Worm (Caenorhabditis elegans) whole organism, late embryonic: ENCODE results near the gene col-84.
A peak's percentile ranks its signal among the peaks of the same experiment; 100 is the strongest.

Experiments used
- C08G9.2 ChIP-seq: sonication (generic microtip); optimal IDR thresholded peaks from 2 replicates; lab custom pipeline; 2016; ENCODE audit warnings: mild to moderate bottlenecking, missing genetic modification characterization, moderate library complexity, missing compliant biosample characterization
- F13H6.1 ChIP-seq: sonication (generic microtip); optimal IDR thresholded peaks from 2 replicates; lab custom pipeline; 2016; ENCODE audit warnings: missing genetic modification characterization, missing compliant biosample characterization
- K09A11.1 ChIP-seq: sonication (generic microtip); optimal IDR thresholded peaks from 2 replicates; lab custom pipeline; 2017; ENCODE audit warnings: antibody characterized with exemption, mild to moderate bottlenecking, missing genetic modification characterization, missing compliant biosample characterization; ENCODE audit not compliant: insufficient read depth
- ama-1 ChIP-seq: fragments of 150-350 bp; optimal IDR thresholded peaks from 2 replicates; lab custom pipeline; 2014
- ceh-19 ChIP-seq: fragments of 200-800 bp; sonication (Bioruptor generic); optimal IDR thresholded peaks from 2 replicates; lab custom pipeline; 2018; ENCODE audit warnings: mild to moderate bottlenecking, missing genetic modification characterization, missing compliant biosample characterization
- ceh-22 ChIP-seq: sonication (generic microtip); optimal IDR thresholded peaks from 2 replicates; lab custom pipeline; 2017; ENCODE audit warnings: missing biosample characterization, missing genetic modification characterization
- ceh-24 ChIP-seq: sonication (generic microtip); optimal IDR thresholded peaks from 2 replicates; lab custom pipeline; 2016; ENCODE audit warnings: mild to moderate bottlenecking, missing genetic modification characterization, missing compliant biosample characterization
- ceh-34 ChIP-seq: sonication (generic microtip); optimal IDR thresholded peaks from 2 replicates; lab custom pipeline; 2016; ENCODE audit warnings: mild to moderate bottlenecking, missing genetic modification characterization, missing compliant biosample characterization
- ceh-45 ChIP-seq: fragments of 200-800 bp; sonication (Bioruptor generic); IDR thresholded peaks from 2 replicates; pipeline ENCODE4 v1.3.6; 2022; ENCODE audit warnings: missing genetic modification reagents, missing genetic modification characterization, missing compliant biosample characterization
- ceh-48 ChIP-seq: sonication (generic microtip); optimal IDR thresholded peaks from 2 replicates; lab custom pipeline; 2016; ENCODE audit warnings: missing genetic modification characterization, inconsistent platforms, missing compliant biosample characterization
- ceh-9 ChIP-seq: sonication (generic microtip); optimal IDR thresholded peaks from 2 replicates; lab custom pipeline; 2016; ENCODE audit warnings: mild to moderate bottlenecking, missing genetic modification characterization, inconsistent platforms, missing compliant biosample characterization
- che-1 ChIP-seq: sonication (generic microtip); optimal IDR thresholded peaks from 2 replicates; lab custom pipeline; 2016; ENCODE audit warnings: mild to moderate bottlenecking, missing genetic modification characterization, missing compliant biosample characterization
- dmd-4 ChIP-seq: sonication (generic microtip); optimal IDR thresholded peaks from 2 replicates; lab custom pipeline; 2016; ENCODE audit warnings: borderline replicate concordance, missing genetic modification characterization, missing compliant biosample characterization
- elt-4 ChIP-seq: sonication (generic microtip); optimal IDR thresholded peaks from 2 replicates; lab custom pipeline; 2016; ENCODE audit warnings: missing genetic modification characterization, missing compliant biosample characterization
- ets-4 ChIP-seq: sonication (generic microtip); optimal IDR thresholded peaks from 2 replicates; lab custom pipeline; 2016; ENCODE audit warnings: missing genetic modification characterization, missing compliant biosample characterization
- fax-1 ChIP-seq: sonication (generic microtip); optimal IDR thresholded peaks from 2 replicates; lab custom pipeline; 2016; ENCODE audit warnings: missing genotype, missing genetic modification characterization, missing compliant biosample characterization
- fkh-6 ChIP-seq: sonication (generic microtip); optimal IDR thresholded peaks from 2 replicates; lab custom pipeline; 2016; ENCODE audit warnings: missing genetic modification characterization, missing compliant biosample characterization
- hlh-8 ChIP-seq: sonication (generic microtip); optimal IDR thresholded peaks from 2 replicates; lab custom pipeline; 2016; ENCODE audit warnings: missing genotype, missing genetic modification characterization, missing compliant biosample characterization
- madf-2 ChIP-seq: sonication (generic microtip); optimal IDR thresholded peaks from 2 replicates; lab custom pipeline; 2017; ENCODE audit warnings: missing genetic modification characterization, missing compliant biosample characterization
- nfya-1 ChIP-seq: sonication (generic microtip); optimal IDR thresholded peaks from 2 replicates; lab custom pipeline; 2017; ENCODE audit warnings: missing genetic modification characterization, mild to moderate bottlenecking, missing compliant biosample characterization, antibody characterized with exemption, moderate library complexity
- nhr-11 ChIP-seq: fragments of 150-350 bp; optimal IDR thresholded peaks from 2 replicates; lab custom pipeline; 2014; ENCODE audit warnings: missing biosample characterization, missing genetic modification characterization
- pag-3 ChIP-seq: sonication (generic microtip); optimal IDR thresholded peaks from 2 replicates; lab custom pipeline; 2016; ENCODE audit warnings: missing compliant biosample characterization, missing genetic modification characterization, borderline replicate concordance
- pax-1 ChIP-seq: fragments of 150-350 bp; optimal IDR thresholded peaks from 2 replicates; lab custom pipeline; 2014; ENCODE audit warnings: missing biosample characterization, missing genetic modification characterization
- pha-2 ChIP-seq: sonication (generic microtip); optimal IDR thresholded peaks from 2 replicates; lab custom pipeline; 2017; ENCODE audit warnings: mild to moderate bottlenecking, missing genetic modification characterization, missing compliant biosample characterization
- pros-1 ChIP-seq: fragments of 150-350 bp; optimal IDR thresholded peaks from 2 replicates; lab custom pipeline; 2014; ENCODE audit warnings: missing biosample characterization, missing genetic modification reagents, missing genetic modification characterization
- rnt-1 ChIP-seq: sonication (generic microtip); optimal IDR thresholded peaks from 2 replicates; lab custom pipeline; 2016; ENCODE audit warnings: missing genetic modification characterization, missing compliant biosample characterization
- sox-2 ChIP-seq: fragments of 200-800 bp; sonication (Bioruptor generic); IDR thresholded peaks from 2 replicates; pipeline ENCODE4 v1.3.6; 2022; ENCODE audit warnings: missing genetic modification reagents, missing genetic modification characterization, missing compliant biosample characterization
- tbx-7 ChIP-seq: sonication (generic microtip); optimal IDR thresholded peaks from 2 replicates; lab custom pipeline; 2016; ENCODE audit warnings: missing genotype, missing genetic modification characterization, missing compliant biosample characterization
- ttx-3 ChIP-seq: sonication (generic microtip); optimal IDR thresholded peaks from 2 replicates; lab custom pipeline; 2016; ENCODE audit warnings: missing genetic modification reagents, missing genetic modification characterization, missing compliant biosample characterization
- unc-3 ChIP-seq, 2 experiments: fragments of 200-800 bp in 1 of 2; sonication (Bioruptor generic) in 1 of 2; sonication (generic microtip) in 1 of 2; conservative IDR thresholded peaks in 1 of 2; optimal IDR thresholded peaks in 1 of 2; 2 replicates each; pipeline versions ENCODE4 v1.3.6 to Lab custom; 2016 to 2022; ENCODE audit warnings: missing compliant biosample characterization in 2 of 2, missing genetic modification characterization in 2 of 2, missing genetic modification reagents in 1 of 2
- unc-42 ChIP-seq: sonication (generic microtip); optimal IDR thresholded peaks from 2 replicates; lab custom pipeline; 2016; ENCODE audit warnings: missing genotype, missing genetic modification characterization, missing compliant biosample characterization
- unc-86 ChIP-seq: sonication (generic microtip); optimal IDR thresholded peaks from 2 replicates; lab custom pipeline; 2016; ENCODE audit warnings: missing genetic modification characterization, missing compliant biosample characterization

Gene col-84

ce11 chrII:11905023-11905422 is 36.7 kb downstream of the col-84 start:
- no peak for TF ChIP-seq ets-4 (tag; lab: Kevin White, UChicago)
- TF ChIP-seq ttx-3 (tag; lab: Kevin White, UChicago) = no peak
- TF ChIP-seq pag-3 (tag; lab: Kevin White, UChicago) = no peak
- no peak for TF ChIP-seq fkh-6 (tag; lab: Kevin White, UChicago)
- TF ChIP-seq ceh-24 (tag; lab: Kevin White, UChicago) = no peak
- TF ChIP-seq ama-1 (lab: Kevin White, UChicago) = no peak
- TF ChIP-seq unc-3 (GFP tag; conservative IDR thresholded peaks at IDR 0.05; lab: Robert Waterston, UW) = no peak
- TF ChIP-seq unc-3 (tag; optimal IDR thresholded peaks at IDR 0.05; lab: Kevin White, UChicago) = no peak
- TF ChIP-seq pha-2 (tag; lab: Kevin White, UChicago) = no peak
- TF ChIP-seq che-1 (tag; lab: Kevin White, UChicago) = no peak
- no peak for TF ChIP-seq ceh-34
- no peak for TF ChIP-seq fax-1 (tag; lab: Kevin White, UChicago)
- TF ChIP-seq ceh-19 (GFP tag; lab: Kevin White, UChicago) = no peak

- TF ChIP-seq ceh-22 (tag; lab: Kevin White, UChicago) = no peak
- no peak for TF ChIP-seq K09A11.1 (tag; lab: Kevin White, UChicago)
- no peak for TF ChIP-seq C08G9.2
- no peak for TF ChIP-seq nhr-11
- TF ChIP-seq pros-1 (tag; lab: Kevin White, UChicago) = no peak
- TF ChIP-seq hlh-8 (tag; lab: Kevin White, UChicago) = no peak
- TF ChIP-seq elt-4 = no peak
- TF ChIP-seq unc-86 (tag; lab: Kevin White, UChicago) = no peak
- TF ChIP-seq fkh-6 (tag; lab: Kevin White, UChicago) = no peak
- TF ChIP-seq nfya-1 (tag; lab: Kevin White, UChicago) = no peak
Observed at ce11 chrII:11906217-11906616, 37.9 kb downstream of the col-84 start, which contains the start of gene ZK930.4. TSS of gene ZK930.4 (plus strand) at chrII:11906517.

ce11 chrII:11910569-11910968 is 42.2 kb downstream of the col-84 start:
- TF ChIP-seq pax-1 (tag; lab: Kevin White, UChicago) (no peak), pros-1 (tag; lab: Kevin White, UChicago) (no peak), F13H6.1 (tag; lab: Kevin White, UChicago) (no peak), hlh-8 (tag; lab: Kevin White, UChicago) (no peak), nfya-1 (tag; lab: Kevin White, UChicago) (peak; percentile 88)

DNA sequence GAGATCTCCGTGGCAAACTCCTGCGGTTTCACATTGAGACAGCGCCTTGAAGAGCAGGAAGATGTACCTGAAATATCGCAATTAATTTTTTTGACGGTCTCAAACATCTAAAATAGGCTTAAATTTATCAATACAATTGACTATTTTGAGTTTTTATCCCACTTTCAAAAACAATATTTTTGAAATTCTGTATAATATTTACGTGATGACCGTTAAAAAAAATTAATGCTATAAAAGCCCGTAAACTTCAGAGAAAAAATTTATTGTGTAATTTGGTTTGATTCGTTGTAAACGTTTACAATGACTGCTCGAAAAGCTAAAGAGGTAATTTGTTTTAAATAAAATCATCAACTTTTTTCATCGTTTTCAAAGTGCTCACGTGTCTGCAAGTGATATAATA is 46.0 kb downstream of the col-84 start, which contains the start of gene ZK930.7:
ZK930.7 (plus strand) TSS at position 301 of the 400 bp plus-strand sequence.
- TF ChIP-seq ceh-9 (no peak), sox-2 (no peak), dmd-4 (tag; lab: Kevin White, UChicago) (no peak), unc-86 (tag; lab: Kevin White, UChicago) (no peak), tbx-7 (tag; lab: Kevin White, UChicago) (no peak), pros-1 (tag; lab: Kevin White, UChicago) (no peak), hlh-8 (tag; lab: Kevin White, UChicago) (no peak), unc-42 (no peak), ceh-45 (GFP tag; lab: Robert Waterston, UW) (no peak), fax-1 (tag; lab: Kevin White, UChicago) (no peak), ceh-22 (tag; lab: Kevin White, UChicago) (no peak), madf-2 (no peak), rnt-1 (tag; lab: Kevin White, UChicago) (no peak), ets-4 (tag; lab: Kevin White, UChicago) (no peak), che-1 (tag; lab: Kevin White, UChicago) (no peak)

DNA sequence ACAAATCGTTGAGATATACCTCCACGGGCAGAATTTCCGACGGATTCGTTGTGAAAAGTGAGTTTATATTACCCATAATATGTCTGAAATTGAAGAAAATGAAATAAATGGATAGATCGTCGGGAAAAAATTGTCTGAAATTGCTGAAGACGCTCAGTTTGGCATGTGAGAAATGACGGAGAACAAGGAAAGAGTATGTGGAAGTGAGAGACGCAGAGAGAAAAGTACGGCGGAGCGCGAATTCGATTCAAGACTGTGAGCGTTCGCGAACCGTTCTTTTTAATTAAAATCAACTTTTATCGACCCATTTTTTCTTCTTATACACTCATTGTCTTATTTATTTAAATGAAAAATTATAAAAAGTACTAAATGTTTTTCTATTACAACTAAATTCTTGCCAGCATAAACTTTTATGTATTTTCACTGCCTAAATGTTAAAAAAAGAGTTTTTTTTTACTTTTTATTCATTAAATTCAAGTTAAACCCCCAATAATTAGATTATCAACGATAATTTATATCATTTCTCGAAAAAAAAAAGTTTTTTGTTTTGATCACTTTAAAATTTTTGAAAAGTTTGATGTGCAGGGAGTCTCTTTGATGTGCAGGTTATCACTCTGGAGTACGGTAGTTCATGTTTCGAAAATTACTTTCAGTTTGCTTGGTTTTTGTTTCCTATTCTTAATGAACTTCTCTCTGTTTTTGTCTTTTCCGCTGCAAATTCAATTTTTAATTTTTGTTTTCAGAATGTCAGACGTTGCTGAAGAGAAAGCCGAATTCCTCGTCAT is 47.6 kb downstream of the col-84 start, which contains the start of the genes vps-15 and hmg-12:
vps-15 (minus strand) TSS at position 83 of the 785 bp plus-strand sequence.
hmg-12 (plus strand) TSS at position 744 of the 785 bp plus-strand sequence.
- TF ChIP-seq ceh-48 (tag; lab: Kevin White, UChicago) = no peak
- TF ChIP-seq pax-1 (tag; lab: Kevin White, UChicago) = peak; percentile 23
- TF ChIP-seq, all 69 proteins: peak for 1
